ENCODE assay signal across 3 fruit fly cellular contexts in genomic region chr3R:26890499-26890898, dm6.
TF ChIP-seq lines count a peak whose summit lies in the region.

No protein-coding gene starts in this region.

- no peak for TF ChIP-seq CTCF in whole organism, embryonic (GFP tag; optimal IDR thresholded peaks at IDR 0.05; lab: Kevin White, UChicago)

TF ChIP-seq in whole organism, adult, 20 proteins besides CTCF, POLR2A, EP300 and RAD21:
- TF ChIP-seq cnc (optimal IDR thresholded peaks at IDR 0.05; lab: Kevin White, UChicago): no peak
- peak; percentile 5 for TF ChIP-seq kay (GFP tag; lab: Kevin White, UChicago; ENCODE audit: borderline replicate concordance)
TF ChIP-seq in whole organism, adult: peak in this region for 1.

TF ChIP-seq in whole organism, embryonic, 481 proteins besides CTCF, POLR2A, EP300 and RAD21:
- TF ChIP-seq chinmo (GFP tag; IDR thresholded peaks at IDR 0.05; lab: Robert Waterston, UW; ENCODE audit: partially characterized antibody) (0 out of 4 replicates have a peak, but pooled peaks have one; percentile 17), sens (GFP tag; lab: Kevin White, UChicago) (peak; percentile 29), ci (GFP tag; IDR thresholded peaks at IDR 0.05; lab: Robert Waterston, UW) (0 out of 3 replicates have a peak, but pooled peaks have one; percentile 41), CG13123 (GFP tag; optimal IDR thresholded peaks at IDR 0.05; lab: Kevin White, UChicago) (no peak), sd (tag; optimal IDR thresholded peaks at IDR 0.05; lab: Kevin White, UChicago) (peak; percentile 75), CG2875 (GFP tag; optimal IDR thresholded peaks at IDR 0.05; lab: Kevin White, UChicago) (no peak), oc (tag; optimal IDR thresholded peaks at IDR 0.05; lab: Kevin White, UChicago) (peak; percentile 90)

TF ChIP-seq in whole organism, prepupa, 60 proteins besides CTCF, POLR2A, EP300 and RAD21:
- TF ChIP-seq Hr39 (GFP tag; optimal IDR thresholded peaks at IDR 0.05; lab: Kevin White, UChicago): no peak
- TF ChIP-seq CG3919 (GFP tag; optimal IDR thresholded peaks at IDR 0.05; lab: Kevin White, UChicago): no peak
- 0 out of 2 replicates have a peak, but pooled peaks have one; percentile 1 for TF ChIP-seq Gug (GFP tag; IDR thresholded peaks at IDR 0.05; lab: Robert Waterston, UW)
- no peak for TF ChIP-seq CG8632 (GFP tag; optimal IDR thresholded peaks at IDR 0.05; lab: Kevin White, UChicago)
- no peak for TF ChIP-seq Lpt (GFP tag; optimal IDR thresholded peaks at IDR 0.05; lab: Kevin White, UChicago)
- TF ChIP-seq salr (GFP tag; optimal IDR thresholded peaks at IDR 0.05; lab: Kevin White, UChicago): no peak
- TF ChIP-seq CG8119 (GFP tag; IDR thresholded peaks at IDR 0.05; lab: Robert Waterston, UW): 0 out of 3 replicates have a peak, but pooled peaks have one; percentile 9
